Fruit fly (Drosophila melanogaster): ENCODE measurements around the gene Cals.

Cals gene

dm6 chr4:1064219-1064618, 58.9 kb downstream of the Cals start (continued):
- no peak for TF ChIP-seq Asciz (GFP tag; optimal IDR thresholded peaks at IDR 0.05)
- no peak for TF ChIP-seq kay (GFP tag; optimal IDR thresholded peaks at IDR 0.05)
- no peak for TF ChIP-seq emc (GFP tag; optimal IDR thresholded peaks at IDR 0.05)
- no peak for TF ChIP-seq CG17328 (GFP tag; IDR thresholded peaks at IDR 0.05)
- peak; percentile 3 for TF ChIP-seq Chrac-16 (GFP tag; optimal IDR thresholded peaks at IDR 0.05)
- TF ChIP-seq Ets97D (GFP tag; optimal IDR thresholded peaks at IDR 0.05): no peak
- TF ChIP-seq CG10565 (GFP tag; optimal IDR thresholded peaks at IDR 0.05): no peak
- TF ChIP-seq CG11695 (GFP tag; IDR thresholded peaks at IDR 0.05): no peak
- TF ChIP-seq tup (GFP tag; optimal IDR thresholded peaks at IDR 0.05): no peak
- TF ChIP-seq oc (tag; optimal IDR thresholded peaks at IDR 0.05): no peak
- peak; percentile 32 for TF ChIP-seq row (GFP tag; IDR thresholded peaks at IDR 0.05)
- TF ChIP-seq fd64A (GFP tag; optimal IDR thresholded peaks at IDR 0.05): no peak
- no peak for TF ChIP-seq CG5245 (GFP tag; optimal IDR thresholded peaks at IDR 0.05)
- TF ChIP-seq CG13123 (GFP tag; optimal IDR thresholded peaks at IDR 0.05): peak; percentile 11
- no peak for TF ChIP-seq Ada2b (GFP tag; IDR thresholded peaks at IDR 0.05)
- no peak for TF ChIP-seq exex (tag; optimal IDR thresholded peaks at IDR 0.05)
- no peak for TF ChIP-seq hkb (optimal IDR thresholded peaks at IDR 0.05)
- TF ChIP-seq hkb (GFP tag; IDR thresholded peaks at IDR 0.05): 0 out of 2 replicates have a peak, but pooled peaks have one; percentile 38
- no peak for TF ChIP-seq CG3838 (GFP tag; optimal IDR thresholded peaks at IDR 0.05)
- TF ChIP-seq CG14710 (tag; optimal IDR thresholded peaks at IDR 0.05): peak; percentile 7
- no peak for TF ChIP-seq ranshi (GFP tag; IDR thresholded peaks at IDR 0.05)
- TF ChIP-seq CTCF (GFP tag; optimal IDR thresholded peaks at IDR 0.05): no peak
- no peak for TF ChIP-seq CG10431 (GFP tag; optimal IDR thresholded peaks at IDR 0.05)
- no peak for TF ChIP-seq CG7556 (GFP tag; optimal IDR thresholded peaks at IDR 0.05)
- no peak for TF ChIP-seq trem (tag; optimal IDR thresholded peaks at IDR 0.05)
- no peak for TF ChIP-seq CG17802 (tag; optimal IDR thresholded peaks at IDR 0.05)
- TF ChIP-seq grau (tag; optimal IDR thresholded peaks at IDR 0.05): no peak
- TF ChIP-seq CG9437 (GFP tag; optimal IDR thresholded peaks at IDR 0.05): no peak
- no peak for TF ChIP-seq NFAT (GFP tag; IDR thresholded peaks at IDR 0.05)
- no peak for TF ChIP-seq CG11504 (tag; optimal IDR thresholded peaks at IDR 0.05)
- TF ChIP-seq CG43689 (GFP tag; IDR thresholded peaks at IDR 0.05): no peak
- no peak for TF ChIP-seq Hmx (GFP tag; optimal IDR thresholded peaks at IDR 0.05)
- TF ChIP-seq CG9609 (GFP tag; optimal IDR thresholded peaks at IDR 0.05): no peak
- TF ChIP-seq tna (GFP tag; IDR thresholded peaks at IDR 0.05; ENCODE audit: partially characterized antibody): no peak
- TF ChIP-seq CG2678 (tag; optimal IDR thresholded peaks at IDR 0.05): no peak
- TF ChIP-seq sna (GFP tag; IDR thresholded peaks at IDR 0.05; ENCODE audit: partially characterized antibody): no peak
- TF ChIP-seq jigr1 (GFP tag; IDR thresholded peaks at IDR 0.05): no peak
- TF ChIP-seq Hr3 (GFP tag; optimal IDR thresholded peaks at IDR 0.05): no peak
- TF ChIP-seq tll (GFP tag; optimal IDR thresholded peaks at IDR 0.05): no peak
- no peak for TF ChIP-seq CG32772 (GFP tag; IDR thresholded peaks at IDR 0.05)
- TF ChIP-seq gce (GFP tag; IDR thresholded peaks at IDR 0.05): no peak
- TF ChIP-seq hbn (GFP tag; IDR thresholded peaks at IDR 0.05; ENCODE audit: partially characterized antibody): no peak
- no peak for TF ChIP-seq fru (optimal IDR thresholded peaks at IDR 0.05)
- no peak for TF ChIP-seq BEAF-32 (GFP tag; optimal IDR thresholded peaks at IDR 0.05)
- peak in 1 of 2 experiments; percentile 27 for TF ChIP-seq bsh (GFP tag; optimal IDR thresholded peaks at IDR 0.05)
- no peak for TF ChIP-seq vvl (GFP tag; IDR thresholded peaks at IDR 0.05)
- TF ChIP-seq CG17912 (GFP tag; optimal IDR thresholded peaks at IDR 0.05): no peak
- no peak for TF ChIP-seq Kr (GFP tag; optimal IDR thresholded peaks at IDR 0.05)
- no peak for TF ChIP-seq run (tag; optimal IDR thresholded peaks at IDR 0.05)
- no peak for TF ChIP-seq CG8924 (tag; optimal IDR thresholded peaks at IDR 0.05)
- TF ChIP-seq CG6654 (GFP tag; optimal IDR thresholded peaks at IDR 0.05): no peak
- TF ChIP-seq schlank (tag; optimal IDR thresholded peaks at IDR 0.05): no peak
- no peak for TF ChIP-seq Bteb2 (GFP tag; optimal IDR thresholded peaks at IDR 0.05)
